Fruit fly (Drosophila melanogaster) whole organism, embryonic: ENCODE measurements around the gene Tasp1.

ENCODE experiments used
- Bgb ChIP-seq: fragments of 200-800 bp; sonication (Bioruptor generic); IDR thresholded peaks from 2 replicates; pipeline ENCODE4 v1.3.6; 2022; ENCODE audit warnings: missing biosample characterization, missing genetic modification characterization; ENCODE audit not compliant: partially characterized antibody
- CG10147 ChIP-seq: fragments of 200-800 bp; sonication (Bioruptor generic); optimal IDR thresholded peaks from 2 replicates; lab custom pipeline; 2019; ENCODE audit warnings: missing biosample characterization, mild to moderate bottlenecking, missing genetic modification characterization, moderate library complexity
- CG10321 ChIP-seq: fragments of 200-800 bp; sonication (Bioruptor generic); IDR thresholded peaks from 2 replicates; pipeline ENCODE4 v1.3.6; 2022; ENCODE audit warnings: missing biosample characterization, missing genetic modification characterization
- CG1233 ChIP-seq: fragments of 200-800 bp; sonication (Bioruptor generic); optimal IDR thresholded peaks from 4 replicates; lab custom pipeline; 2018; ENCODE audit warnings: missing biosample characterization, mild to moderate bottlenecking, missing genetic modification characterization
- CG15011 ChIP-seq: fragments of 200-800 bp; sonication (Bioruptor generic); optimal IDR thresholded peaks from 3 replicates; lab custom pipeline; 2018; ENCODE audit warnings: missing biosample characterization, mild to moderate bottlenecking, missing genetic modification characterization
- CG1529 ChIP-seq: fragments of 200-800 bp; sonication (Bioruptor generic); optimal IDR thresholded peaks from 3 replicates; lab custom pipeline; 2018; ENCODE audit warnings: missing biosample characterization, missing genetic modification characterization
- CG15514 ChIP-seq: fragments of 200-800 bp; sonication (Bioruptor generic); optimal IDR thresholded peaks from 3 replicates; lab custom pipeline; 2017; ENCODE audit warnings: missing biosample characterization, missing genetic modification characterization, mild to moderate bottlenecking, moderate library complexity, missing genetic modification reagents
- CG1603 ChIP-seq: fragments of 200-800 bp; sonication (Bioruptor generic); optimal IDR thresholded peaks from 2 replicates; lab custom pipeline; 2019; ENCODE audit warnings: missing biosample characterization, mild to moderate bottlenecking, missing genetic modification characterization, moderate library complexity
- CG17186 ChIP-seq: fragments of 200-800 bp; sonication (Bioruptor generic); optimal IDR thresholded peaks from 3 replicates; lab custom pipeline; 2017; ENCODE audit warnings: missing biosample characterization, missing genetic modification reagents, missing genetic modification characterization
- CG17385 ChIP-seq: fragments of 200-800 bp; sonication (Bioruptor generic); optimal IDR thresholded peaks from 3 replicates; lab custom pipeline; 2018; ENCODE audit warnings: missing biosample characterization, mild to moderate bottlenecking, missing genetic modification characterization
- CG17802 ChIP-seq: fragments of 200-800 bp; sonication (Bioruptor generic); optimal IDR thresholded peaks from 2 replicates; lab custom pipeline; 2018; ENCODE audit warnings: missing biosample characterization, mild to moderate bottlenecking, missing genetic modification characterization, moderate library complexity
- CG2129 ChIP-seq: fragments of 200-800 bp; sonication (Bioruptor generic); IDR thresholded peaks from 2 replicates; pipeline ENCODE4 v1.3.6; 2022; ENCODE audit warnings: missing biosample characterization, missing genetic modification characterization; ENCODE audit not compliant: partially characterized antibody
- CG3065 ChIP-seq: fragments of 200-800 bp; sonication (Bioruptor generic); optimal IDR thresholded peaks from 2 replicates; lab custom pipeline; 2016; ENCODE audit warnings: missing biosample characterization, missing genetic modification characterization
- CG34224 ChIP-seq: fragments of 200-800 bp; sonication (Bioruptor generic); IDR thresholded peaks from 3 replicates; pipeline ENCODE4 v1.3.6; 2022; ENCODE audit warnings: missing biosample characterization, missing genetic modification characterization; ENCODE audit not compliant: partially characterized antibody
- CG4404 ChIP-seq: fragments of 200-800 bp; sonication (Bioruptor generic); IDR thresholded peaks from 2 replicates; pipeline ENCODE4 v1.3.6; 2022; ENCODE audit warnings: missing biosample characterization, missing genetic modification characterization
- CG6765 ChIP-seq: fragments of 200-800 bp; sonication (Bioruptor generic); optimal IDR thresholded peaks from 3 replicates; lab custom pipeline; 2017; ENCODE audit warnings: missing biosample characterization, mild to moderate bottlenecking, missing genetic modification characterization
- CG7745 ChIP-seq: fragments of 200-800 bp; sonication (Bioruptor generic); optimal IDR thresholded peaks from 2 replicates; lab custom pipeline; 2018; ENCODE audit warnings: missing biosample characterization, mild to moderate bottlenecking, missing genetic modification characterization, moderate library complexity
- CG7786 ChIP-seq: fragments of 200-800 bp; sonication (Bioruptor generic); optimal IDR thresholded peaks from 2 replicates; lab custom pipeline; 2016; ENCODE audit warnings: missing biosample characterization, missing genetic modification characterization
- CG7839 ChIP-seq: fragments of 200-800 bp; sonication (Bioruptor generic); optimal IDR thresholded peaks from 3 replicates; lab custom pipeline; 2018; ENCODE audit warnings: missing biosample characterization, mild to moderate bottlenecking, missing genetic modification characterization, moderate library complexity
- CG8388 ChIP-seq: fragments of 200-800 bp; sonication (Bioruptor generic); optimal IDR thresholded peaks from 2 replicates; lab custom pipeline; 2019; ENCODE audit warnings: missing biosample characterization, mild to moderate bottlenecking, missing genetic modification characterization, moderate library complexity
- CG9876 ChIP-seq: fragments of 200-800 bp; sonication (Bioruptor generic); optimal IDR thresholded peaks from 2 replicates; lab custom pipeline; 2016; ENCODE audit warnings: missing biosample characterization, missing genetic modification characterization
- CHES-1-like ChIP-seq: fragments of 200-800 bp; sonication (Bioruptor generic); optimal IDR thresholded peaks from 2 replicates; lab custom pipeline; 2016; ENCODE audit warnings: missing biosample characterization, missing genetic modification characterization
- Camta ChIP-seq: fragments of 200-800 bp; sonication (Bioruptor generic); optimal IDR thresholded peaks from 2 replicates; lab custom pipeline; 2016; ENCODE audit warnings: missing biosample characterization, missing genetic modification characterization
- Dfd ChIP-seq, 2 experiments: fragments of >200 bp; optimal IDR thresholded peaks; 2 replicates each; lab custom pipeline; 2017; ENCODE audit warnings: missing biosample characterization in 2 of 2, missing genetic modification characterization in 2 of 2
- Dll ChIP-seq: fragments of 200-800 bp; sonication (Bioruptor generic); IDR thresholded peaks from 4 replicates; pipeline ENCODE4 v1.3.6; 2022; ENCODE audit warnings: missing biosample characterization, missing genetic modification characterization; ENCODE audit not compliant: partially characterized antibody
- Dp ChIP-seq: fragments of 200-800 bp; sonication (Bioruptor generic); optimal IDR thresholded peaks from 2 replicates; lab custom pipeline; 2018; ENCODE audit warnings: missing biosample characterization, mild to moderate bottlenecking, missing genetic modification characterization, moderate library complexity
- E2f2 ChIP-seq: fragments of 200-800 bp; sonication (Bioruptor generic); IDR thresholded peaks from 2 replicates; pipeline ENCODE4 v1.3.6; 2022; ENCODE audit warnings: missing biosample characterization, missing genetic modification characterization
- ERR ChIP-seq: fragments of 200-800 bp; sonication (Bioruptor generic); optimal IDR thresholded peaks from 2 replicates; lab custom pipeline; 2016; ENCODE audit warnings: missing biosample characterization, missing genetic modification characterization
- Hr3 ChIP-seq: fragments of 200-800 bp; sonication (Bioruptor generic); optimal IDR thresholded peaks from 3 replicates; lab custom pipeline; 2016; ENCODE audit warnings: missing biosample characterization, missing genetic modification characterization
- Jarid2 ChIP-seq: fragments of 200-800 bp; sonication (Bioruptor generic); optimal IDR thresholded peaks from 3 replicates; lab custom pipeline; 2017; ENCODE audit warnings: mild to moderate bottlenecking, missing biosample characterization, missing genetic modification reagents, missing genetic modification characterization
- Max ChIP-seq: fragments of 200-800 bp; sonication (Bioruptor generic); optimal IDR thresholded peaks from 2 replicates; lab custom pipeline; 2016; ENCODE audit warnings: missing biosample characterization, mild to moderate bottlenecking, missing genetic modification characterization
- Mrtf ChIP-seq: fragments of 200-800 bp; sonication (Bioruptor generic); IDR thresholded peaks from 3 replicates; pipeline ENCODE4 v1.3.6; 2022; ENCODE audit warnings: missing biosample characterization, missing genetic modification characterization
- NC2α ChIP-seq: fragments of 200-800 bp; sonication (Bioruptor generic); optimal IDR thresholded peaks from 2 replicates; lab custom pipeline; 2016; ENCODE audit warnings: missing biosample characterization, missing genetic modification characterization
- Ptx1 ChIP-seq: fragments of 200-800 bp; sonication (Bioruptor generic); IDR thresholded peaks from 2 replicates; pipeline ENCODE4 v1.3.6; 2022; ENCODE audit warnings: missing biosample characterization, missing genetic modification characterization
- Side ChIP-seq: fragments of 200-800 bp; sonication (Bioruptor generic); optimal IDR thresholded peaks from 2 replicates; lab custom pipeline; 2016; ENCODE audit warnings: missing biosample characterization, missing genetic modification characterization
- ac ChIP-seq: fragments of 200-800 bp; sonication (Bioruptor generic); optimal IDR thresholded peaks from 3 replicates; lab custom pipeline; 2017; ENCODE audit warnings: missing biosample characterization, mild to moderate bottlenecking, missing genetic modification characterization
- croc ChIP-seq: fragments of 200-800 bp; sonication (Bioruptor generic); conservative IDR thresholded peaks from 3 replicates; pipeline ENCODE4 v1.3.6; 2022; ENCODE audit warnings: missing biosample characterization, missing genetic modification characterization
- crp ChIP-seq, 2 experiments: fragments of 200-800 bp; sonication (Bioruptor generic); optimal IDR thresholded peaks; 2 replicates in 1 of 2; 3 replicates in 1 of 2; lab custom pipeline; 2017; ENCODE audit warnings: missing biosample characterization in 2 of 2, missing genetic modification characterization in 2 of 2, mild to moderate bottlenecking in 1 of 2, moderate library complexity in 1 of 2
- dysf ChIP-seq: fragments of 200-800 bp; sonication (Bioruptor generic); IDR thresholded peaks from 3 replicates; pipeline ENCODE4 v1.3.6; 2022; ENCODE audit warnings: missing biosample characterization, missing genetic modification characterization
- emc ChIP-seq: fragments of 200-800 bp; sonication (Bioruptor generic); optimal IDR thresholded peaks from 2 replicates; lab custom pipeline; 2016; ENCODE audit warnings: missing biosample characterization, missing genetic modification characterization
- fd102C ChIP-seq: fragments of 200-800 bp; sonication (Bioruptor generic); optimal IDR thresholded peaks from 2 replicates; lab custom pipeline; 2018; ENCODE audit warnings: missing biosample characterization, mild to moderate bottlenecking, missing genetic modification characterization, moderate library complexity
- fd64A ChIP-seq: fragments of 200-800 bp; sonication (Bioruptor generic); optimal IDR thresholded peaks from 3 replicates; lab custom pipeline; 2018; ENCODE audit warnings: missing biosample characterization, mild to moderate bottlenecking, missing genetic modification characterization
- nmo ChIP-seq: fragments of 200-800 bp; sonication (Bioruptor generic); optimal IDR thresholded peaks from 2 replicates; lab custom pipeline; 2018; ENCODE audit warnings: missing biosample characterization, mild to moderate bottlenecking, missing genetic modification characterization, moderate library complexity
- pan ChIP-seq, 4 experiments: fragments of >200 bp in 3 of 4; fragments of 200-800 bp in 1 of 4; sonication (Bioruptor generic) in 1 of 4; optimal IDR thresholded peaks in 3 of 4; IDR thresholded peaks in 1 of 4; 2 replicates each; pipeline versions ENCODE4 v1.3.6 to Lab custom; 2017 to 2022; ENCODE audit warnings: missing biosample characterization in 2 of 4, missing genetic modification characterization in 2 of 4, mixed read lengths in 1 of 4
- repo ChIP-seq: fragments of 200-800 bp; sonication (Bioruptor generic); optimal IDR thresholded peaks from 2 replicates; lab custom pipeline; 2016; ENCODE audit warnings: missing biosample characterization, missing genetic modification characterization
- schlank ChIP-seq: fragments of 200-800 bp; sonication (Bioruptor generic); optimal IDR thresholded peaks from 2 replicates; lab custom pipeline; 2018; ENCODE audit warnings: missing biosample characterization, mild to moderate bottlenecking, missing genetic modification characterization
- unpg ChIP-seq: fragments of 200-800 bp; sonication (Bioruptor generic); optimal IDR thresholded peaks from 3 replicates; lab custom pipeline; 2018; ENCODE audit warnings: missing biosample characterization, mild to moderate bottlenecking, missing genetic modification characterization, moderate library complexity
- zfh1 ChIP-seq: fragments of 200-800 bp; sonication (Bioruptor generic); IDR thresholded peaks from 3 replicates; pipeline ENCODE4 v1.3.6; 2022; ENCODE audit warnings: missing biosample characterization, missing genetic modification characterization

Tasp1 gene

dm6 chr3L:16105528-16105927 is 18.2 kb upstream of the Tasp1 start, which contains the start of the genes IntS9 and CG43295 (continued):
- TF ChIP-seq nmo (GFP tag; lab: Kevin White, UChicago) (peak; percentile 75), Camta (GFP tag; lab: Kevin White, UChicago) (peak; percentile 89), ac (peak; percentile 7), Ptx1 (GFP tag; lab: Robert Waterston, UW) (peak; percentile 88), Dp (peak; percentile 44), dysf (GFP tag; lab: Robert Waterston, UW) (peak; percentile 73), CG15011 (no peak), CG6765 (GFP tag; lab: Kevin White, UChicago) (no peak), CG1233 (GFP tag; lab: Kevin White, UChicago) (peak; percentile 58)

dm6 chr3L:16100059-16100458 is 12.7 kb upstream of the Tasp1 start, which contains the start of gene IleRS-m:
TSS of gene IleRS-m (plus strand) at chr3L:16100280.
- no peak for TF ChIP-seq CG17186 (GFP tag; lab: Kevin White, UChicago)
- no peak for TF ChIP-seq CG3065
- no peak for TF ChIP-seq Dfd (GFP tag; optimal IDR thresholded peaks at IDR 0.05; lab: Kevin White, UChicago)
- no peak for TF ChIP-seq unpg (GFP tag; lab: Kevin White, UChicago)
- TF ChIP-seq CG17385 (GFP tag; lab: Kevin White, UChicago), result peak; percentile 96
- TF ChIP-seq CG10147 (GFP tag; lab: Kevin White, UChicago), result no peak
- TF ChIP-seq fd102C (GFP tag; lab: Kevin White, UChicago), result no peak
- no peak for TF ChIP-seq emc
- TF ChIP-seq CG10321 (GFP tag; lab: Robert Waterston, UW), result no peak
- TF ChIP-seq Dll (GFP tag; lab: Robert Waterston, UW), result 0 out of 4 replicates have a peak, but pooled peaks have one; percentile 11
- no peak for TF ChIP-seq Hr3 (GFP tag; lab: Kevin White, UChicago)
- TF ChIP-seq CG15514 (GFP tag; lab: Kevin White, UChicago), result peak; percentile 87
- no peak for TF ChIP-seq CG1529 (GFP tag; lab: Kevin White, UChicago)
- TF ChIP-seq CG7745, result no peak
- peak; percentile 99 for TF ChIP-seq CG17802 (tag; lab: Kevin White, UChicago)
- peak; percentile 96 for TF ChIP-seq E2f2 (GFP tag; lab: Robert Waterston, UW)
- no peak for TF ChIP-seq CHES-1-like (GFP tag; lab: Kevin White, UChicago)
- no peak for TF ChIP-seq croc (GFP tag; lab: Robert Waterston, UW)
- no peak for TF ChIP-seq zfh1 (GFP tag; lab: Robert Waterston, UW)
- TF ChIP-seq CG9876 (GFP tag; lab: Kevin White, UChicago), result no peak
- no peak for TF ChIP-seq repo
- no peak for TF ChIP-seq Bgb (GFP tag; lab: Robert Waterston, UW)
- no peak for TF ChIP-seq CG8388 (GFP tag; lab: Kevin White, UChicago)
- TF ChIP-seq ERR, result no peak
- TF ChIP-seq CG7839, result no peak
- TF ChIP-seq CG4404, result no peak
- TF ChIP-seq Max (GFP tag; lab: Kevin White, UChicago), result no peak
- no peak for TF ChIP-seq NC2α (GFP tag; lab: Kevin White, UChicago)
- TF ChIP-seq schlank (tag; lab: Kevin White, UChicago), result no peak
- peak; percentile 90 for TF ChIP-seq Dp
- TF ChIP-seq CG7786 (GFP tag; lab: Kevin White, UChicago), result no peak
- TF ChIP-seq Mrtf (GFP tag; lab: Robert Waterston, UW), result no peak
- TF ChIP-seq Jarid2 (GFP tag; lab: Kevin White, UChicago), result no peak
- TF ChIP-seq pan (optimal IDR thresholded peaks at IDR 0.05; lab: Kevin White, UChicago), result no peak
- no peak for TF ChIP-seq pan (GFP tag; optimal IDR thresholded peaks at IDR 0.05 in 1 of 2, IDR thresholded peaks at IDR 0.05 in 1 of 2)
- no peak for TF ChIP-seq fd64A (GFP tag; lab: Kevin White, UChicago)
- no peak for TF ChIP-seq CG1603 (tag; lab: Kevin White, UChicago)
- no peak for TF ChIP-seq Side (GFP tag; lab: Kevin White, UChicago)
- TF ChIP-seq CG34224 (GFP tag; lab: Robert Waterston, UW), result 0 out of 3 replicates have a peak, but pooled peaks have one; percentile 27
- TF ChIP-seq crp (GFP tag; optimal IDR thresholded peaks at IDR 0.05; lab: Kevin White, UChicago), result peak; percentile 53 to 89
- no peak for TF ChIP-seq CG2129 (GFP tag; lab: Robert Waterston, UW)
